Fruit fly (Drosophila melanogaster): ENCODE data around the gene dac.

- TF ChIP-seq psq (optimal IDR thresholded peaks at IDR 0.05) (no peak), h (optimal IDR thresholded peaks at IDR 0.05) (no peak), Sin3A (optimal IDR thresholded peaks at IDR 0.05) (no peak)
Measured at dm6 chr2L:16499559-16499958, 13.8 kb upstream of the dac start.

Measured in Kc167 (cell line).